Fruit fly (Drosophila melanogaster) whole organism, embryonic: ENCODE results near the gene CG17959.
A peak's percentile ranks its signal among the peaks of the same experiment; 100 is the strongest.

Experiments used
- Ada2b ChIP-seq: fragments of 200-800 bp; sonication (Bioruptor generic); IDR thresholded peaks from 2 replicates; pipeline ENCODE4 v1.3.6; 2022; ENCODE audit warnings: missing biosample characterization, missing genetic modification characterization
- Blimp-1 ChIP-seq: fragments of 200-800 bp; sonication (Bioruptor generic); optimal IDR thresholded peaks from 3 replicates; lab custom pipeline; 2018; ENCODE audit warnings: missing biosample characterization, missing genetic modification characterization, mild to moderate bottlenecking, moderate library complexity, missing genetic modification reagents
- C15 ChIP-seq: fragments of 200-800 bp; sonication (Bioruptor generic); IDR thresholded peaks from 3 replicates; pipeline ENCODE4 v1.3.6; 2022; ENCODE audit warnings: missing biosample characterization, missing genetic modification characterization
- CG10274 ChIP-seq: fragments of 200-800 bp; sonication (Bioruptor generic); optimal IDR thresholded peaks from 3 replicates; lab custom pipeline; 2017; ENCODE audit warnings: missing biosample characterization, mild to moderate bottlenecking, missing genetic modification characterization
- CG11093 ChIP-seq: fragments of 200-800 bp; sonication (Bioruptor generic); IDR thresholded peaks from 3 replicates; pipeline ENCODE4 v1.3.6; 2022; ENCODE audit warnings: missing biosample characterization, missing genetic modification characterization
- CG12219 ChIP-seq: fragments of 200-800 bp; sonication (Bioruptor generic); optimal IDR thresholded peaks from 3 replicates; lab custom pipeline; 2018; ENCODE audit warnings: missing biosample characterization, mild to moderate bottlenecking, missing genetic modification characterization
- CG12236 ChIP-seq: fragments of 200-800 bp; sonication (Bioruptor generic); optimal IDR thresholded peaks from 2 replicates; lab custom pipeline; 2016; ENCODE audit warnings: missing biosample characterization, missing genetic modification characterization
- CG18599 ChIP-seq: fragments of 200-800 bp; sonication (Bioruptor generic); optimal IDR thresholded peaks from 3 replicates; lab custom pipeline; 2017; ENCODE audit warnings: missing biosample characterization, missing genetic modification characterization, mild to moderate bottlenecking, moderate library complexity, missing genetic modification reagents
- CG2712 ChIP-seq: fragments of 200-800 bp; optimal IDR thresholded peaks from 3 replicates; lab custom pipeline; 2019; ENCODE audit warnings: missing biosample characterization, mild to moderate bottlenecking, missing genetic modification characterization, moderate library complexity
- CG33213 ChIP-seq: fragments of 200-800 bp; sonication (Bioruptor generic); optimal IDR thresholded peaks from 3 replicates; lab custom pipeline; 2016; ENCODE audit warnings: missing biosample characterization, missing genetic modification characterization
- CG4820 ChIP-seq: fragments of 200-800 bp; sonication (Bioruptor generic); optimal IDR thresholded peaks from 3 replicates; lab custom pipeline; 2016; ENCODE audit warnings: missing biosample characterization, missing genetic modification characterization
- CG6254 ChIP-seq: fragments of 200-800 bp; sonication (Bioruptor generic); optimal IDR thresholded peaks from 3 replicates; lab custom pipeline; 2017; ENCODE audit warnings: mild to moderate bottlenecking, missing biosample characterization, missing genetic modification reagents, missing genetic modification characterization
- CG7839 ChIP-seq: fragments of 200-800 bp; sonication (Bioruptor generic); optimal IDR thresholded peaks from 3 replicates; lab custom pipeline; 2018; ENCODE audit warnings: missing biosample characterization, mild to moderate bottlenecking, missing genetic modification characterization, moderate library complexity
- CG7928 ChIP-seq: fragments of 200-800 bp; sonication (Bioruptor generic); optimal IDR thresholded peaks from 2 replicates; lab custom pipeline; 2017; ENCODE audit warnings: missing biosample characterization, mild to moderate bottlenecking, missing genetic modification characterization
- CG8765 ChIP-seq: fragments of 200-800 bp; sonication (Bioruptor generic); IDR thresholded peaks from 2 replicates; pipeline ENCODE4 v1.3.6; 2022; ENCODE audit warnings: missing biosample characterization, missing genetic modification characterization
- CG9437 ChIP-seq: fragments of 200-800 bp; sonication (Bioruptor generic); optimal IDR thresholded peaks from 2 replicates; lab custom pipeline; 2018; ENCODE audit warnings: missing biosample characterization, mild to moderate bottlenecking, missing genetic modification characterization
- CG9797 ChIP-seq: fragments of 200-800 bp; sonication (Bioruptor generic); optimal IDR thresholded peaks from 3 replicates; lab custom pipeline; 2018; ENCODE audit warnings: missing biosample characterization, mild to moderate bottlenecking, missing genetic modification characterization
- CG9817 ChIP-seq: fragments of 200-800 bp; sonication (Bioruptor generic); optimal IDR thresholded peaks from 2 replicates; lab custom pipeline; 2018; ENCODE audit warnings: missing biosample characterization, mild to moderate bottlenecking, missing genetic modification characterization, moderate library complexity
- CTCF ChIP-seq: fragments of 200-800 bp; sonication (Bioruptor generic); optimal IDR thresholded peaks from 2 replicates; lab custom pipeline; 2017; ENCODE audit warnings: missing biosample characterization, mild to moderate bottlenecking, missing genetic modification characterization, moderate library complexity
- Camta ChIP-seq: fragments of 200-800 bp; sonication (Bioruptor generic); optimal IDR thresholded peaks from 2 replicates; lab custom pipeline; 2016; ENCODE audit warnings: missing biosample characterization, missing genetic modification characterization
- Dfd ChIP-seq, 2 experiments: fragments of >200 bp; optimal IDR thresholded peaks; 2 replicates each; lab custom pipeline; 2017; ENCODE audit warnings: missing biosample characterization in 2 of 2, missing genetic modification characterization in 2 of 2
- Drgx ChIP-seq: fragments of 200-800 bp; sonication (Bioruptor generic); IDR thresholded peaks from 2 replicates; pipeline ENCODE4 v1.3.6; 2022; ENCODE audit warnings: missing biosample characterization, missing genetic modification characterization
- Gug ChIP-seq: fragments of 200-800 bp; sonication (Bioruptor generic); IDR thresholded peaks from 4 replicates; pipeline ENCODE4 v1.3.6; 2022; ENCODE audit warnings: missing biosample characterization, missing genetic modification characterization
- H15 ChIP-seq: fragments of 200-800 bp; sonication (Bioruptor generic); IDR thresholded peaks from 3 replicates; pipeline ENCODE4 v1.3.6; 2022; ENCODE audit warnings: missing biosample characterization, missing genetic modification characterization
- H2.0 ChIP-seq: fragments of 200-800 bp; sonication (Bioruptor generic); IDR thresholded peaks from 2 replicates; pipeline ENCODE4 v1.3.6; 2022; ENCODE audit warnings: missing biosample characterization, missing genetic modification characterization
- Hr51 ChIP-seq, 2 experiments: fragments of 200-800 bp; sonication (Bioruptor generic); optimal IDR thresholded peaks; 2 replicates in 1 of 2; 3 replicates in 1 of 2; lab custom pipeline; 2016 to 2018; ENCODE audit warnings: missing biosample characterization in 2 of 2, missing genetic modification characterization in 2 of 2, mild to moderate bottlenecking in 1 of 2, moderate library complexity in 1 of 2
- Hsf ChIP-seq: fragments of 200-800 bp; sonication (Bioruptor generic); optimal IDR thresholded peaks from 3 replicates; lab custom pipeline; 2016; ENCODE audit warnings: missing biosample characterization, missing genetic modification characterization
- NC2α ChIP-seq: fragments of 200-800 bp; sonication (Bioruptor generic); optimal IDR thresholded peaks from 2 replicates; lab custom pipeline; 2016; ENCODE audit warnings: missing biosample characterization, missing genetic modification characterization
- Opbp ChIP-seq: fragments of 200-800 bp; sonication (Bioruptor generic); IDR thresholded peaks from 3 replicates; pipeline ENCODE4 v1.3.6; 2022; ENCODE audit warnings: missing biosample characterization, missing genetic modification characterization; ENCODE audit not compliant: partially characterized antibody
- Side ChIP-seq: fragments of 200-800 bp; sonication (Bioruptor generic); optimal IDR thresholded peaks from 2 replicates; lab custom pipeline; 2016; ENCODE audit warnings: missing biosample characterization, missing genetic modification characterization
- Vsx1 ChIP-seq: fragments of 200-800 bp; sonication (Bioruptor generic); optimal IDR thresholded peaks from 2 replicates; lab custom pipeline; 2017; ENCODE audit warnings: missing biosample characterization, mild to moderate bottlenecking, missing genetic modification characterization, missing genetic modification reagents
- Xbp1 ChIP-seq: fragments of 200-800 bp; sonication (Bioruptor generic); optimal IDR thresholded peaks from 3 replicates; lab custom pipeline; 2016; ENCODE audit warnings: missing biosample characterization, mild to moderate bottlenecking, missing genetic modification characterization
- bigmax ChIP-seq: fragments of 200-800 bp; sonication (Bioruptor generic); optimal IDR thresholded peaks from 2 replicates; lab custom pipeline; 2018; ENCODE audit warnings: missing biosample characterization, mild to moderate bottlenecking, missing genetic modification characterization
- cas ChIP-seq: fragments of 200-800 bp; sonication (Bioruptor generic); IDR thresholded peaks from 2 replicates; pipeline ENCODE4 v1.3.6; 2022; ENCODE audit warnings: missing biosample characterization, missing genetic modification characterization
- crol ChIP-seq: fragments of 200-800 bp; sonication (Bioruptor generic); IDR thresholded peaks from 2 replicates; pipeline ENCODE4 v1.3.6; 2022; ENCODE audit warnings: missing biosample characterization, missing genetic modification characterization
- dmrt99B ChIP-seq: fragments of 200-800 bp; sonication (Bioruptor generic); optimal IDR thresholded peaks from 2 replicates; lab custom pipeline; 2018; ENCODE audit warnings: missing biosample characterization, mild to moderate bottlenecking, missing genetic modification characterization, moderate library complexity
- esg ChIP-seq: fragments of 200-800 bp; sonication (Bioruptor generic); conservative IDR thresholded peaks from 2 replicates; pipeline ENCODE4 v1.3.6; 2022; ENCODE audit warnings: missing biosample characterization, missing genetic modification characterization
- fd96Cb ChIP-seq: fragments of 200-800 bp; sonication (Bioruptor generic); optimal IDR thresholded peaks from 2 replicates; lab custom pipeline; 2018; ENCODE audit warnings: missing biosample characterization, mild to moderate bottlenecking, missing genetic modification characterization, moderate library complexity
- gem ChIP-seq: fragments of 200-800 bp; sonication (Bioruptor generic); optimal IDR thresholded peaks from 2 replicates; lab custom pipeline; 2019; ENCODE audit warnings: missing biosample characterization, mild to moderate bottlenecking, missing genetic modification characterization, moderate library complexity
- gsb-n ChIP-seq: fragments of 200-800 bp; sonication (Bioruptor generic); optimal IDR thresholded peaks from 3 replicates; lab custom pipeline; 2018; ENCODE audit warnings: missing biosample characterization, mild to moderate bottlenecking, missing genetic modification characterization
- insv ChIP-seq, 2 experiments: fragments of 200-800 bp; sonication (Bioruptor generic); optimal IDR thresholded peaks; 3 replicates each; lab custom pipeline; 2016 to 2018; ENCODE audit warnings: missing biosample characterization in 2 of 2, missing genetic modification characterization in 2 of 2
- knrl ChIP-seq: fragments of 200-800 bp; sonication (Bioruptor generic); IDR thresholded peaks from 3 replicates; pipeline ENCODE4 v1.3.6; 2022; ENCODE audit warnings: missing biosample characterization, missing genetic modification characterization; ENCODE audit not compliant: partially characterized antibody
- lab ChIP-seq: fragments of 200-800 bp; sonication (Bioruptor generic); optimal IDR thresholded peaks from 3 replicates; lab custom pipeline; 2017; ENCODE audit warnings: missing biosample characterization, missing genetic modification characterization, mild to moderate bottlenecking, moderate library complexity, missing genetic modification reagents
- so ChIP-seq: fragments of 200-800 bp; sonication (Bioruptor generic); IDR thresholded peaks from 3 replicates; pipeline ENCODE4 v1.3.6; 2022; ENCODE audit warnings: missing biosample characterization, missing genetic modification characterization
- tin ChIP-seq: fragments of 200-800 bp; sonication (Bioruptor generic); optimal IDR thresholded peaks from 3 replicates; lab custom pipeline; 2016; ENCODE audit warnings: missing biosample characterization, missing genetic modification characterization
- tio ChIP-seq: fragments of 200-800 bp; sonication (Bioruptor generic); optimal IDR thresholded peaks from 2 replicates; lab custom pipeline; 2017; ENCODE audit warnings: missing biosample characterization, missing genetic modification characterization, inconsistent platforms
- ttk ChIP-seq: fragments of 200-800 bp; sonication (Bioruptor generic); IDR thresholded peaks from 2 replicates; pipeline ENCODE4 v2.1.2; 2022; ENCODE audit warnings: missing biosample characterization, missing genetic modification characterization
- unc-4 ChIP-seq: fragments of 200-800 bp; sonication (Bioruptor generic); IDR thresholded peaks from 2 replicates; pipeline ENCODE4 v1.3.6; 2022; ENCODE audit warnings: missing biosample characterization, missing genetic modification characterization; ENCODE audit not compliant: partially characterized antibody
- usp ChIP-seq: fragments of >200 bp; optimal IDR thresholded peaks from 2 replicates; lab custom pipeline; 2017; ENCODE audit warnings: missing biosample characterization, missing genetic modification characterization

The CG17959 gene

DNA sequence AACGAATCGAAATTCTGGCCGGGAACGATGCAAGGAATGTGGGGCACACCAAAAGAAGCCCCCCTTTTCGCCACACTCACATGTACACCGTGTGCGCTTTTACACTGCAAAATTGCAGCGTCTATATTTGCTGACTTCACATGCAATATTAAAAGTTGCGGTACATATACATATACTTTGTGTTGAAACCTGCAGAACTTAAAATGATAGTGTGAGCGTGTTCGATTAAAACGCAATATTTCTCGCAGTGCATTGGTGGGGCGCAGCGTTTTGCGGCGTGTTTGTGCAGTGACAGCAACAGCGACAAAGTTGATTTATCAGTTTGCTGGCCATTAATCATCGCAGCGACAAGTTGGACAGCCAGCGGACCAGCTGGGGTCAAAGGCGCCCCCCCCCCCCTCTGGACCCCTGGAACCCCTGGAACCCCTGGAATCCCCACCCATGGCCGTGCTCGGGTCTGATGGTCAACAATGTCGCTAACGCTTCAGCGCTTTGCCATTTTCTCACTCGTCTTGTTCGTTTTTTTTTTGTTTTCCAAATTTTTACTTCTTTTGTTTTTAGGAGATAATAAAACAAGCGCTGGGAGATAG, 39.7 kb upstream of the CG17959 start (continued):
- TF ChIP-seq insv (GFP tag; optimal IDR thresholded peaks at IDR 0.05; lab: Kevin White, UChicago): no peak
- TF ChIP-seq CG9797 (GFP tag; lab: Kevin White, UChicago): no peak
- peak; percentile 51; the same call in 1 of the 2 replicates for TF ChIP-seq ttk (GFP tag; lab: Robert Waterston, UW)
- TF ChIP-seq Blimp-1: peak; percentile 17
- TF ChIP-seq CG9437 (GFP tag; lab: Kevin White, UChicago): no peak
- TF ChIP-seq lab (GFP tag; lab: Kevin White, UChicago): peak; percentile 11
- no peak for TF ChIP-seq CG33213 (GFP tag; lab: Kevin White, UChicago)
- TF ChIP-seq usp (GFP tag; lab: Kevin White, UChicago): no peak
- TF ChIP-seq Ada2b: no peak
- TF ChIP-seq NC2α (GFP tag; lab: Kevin White, UChicago): no peak
- TF ChIP-seq Gug: 0 out of 4 replicates have a peak, but pooled peaks have one; percentile 12
- peak; percentile 41; the same call in 1 of the 2 replicates for TF ChIP-seq Drgx
- TF ChIP-seq esg (GFP tag; lab: Robert Waterston, UW): 0 out of 2 replicates have a peak, but pooled peaks have one; percentile 23
- TF ChIP-seq CG11093: 0 out of 3 replicates have a peak, but pooled peaks have one; percentile 40
- peak; percentile 1 for TF ChIP-seq Hsf (GFP tag; lab: Kevin White, UChicago)
- 0 out of 3 replicates have a peak, but pooled peaks have one; percentile 29 for TF ChIP-seq H15 (GFP tag; lab: Robert Waterston, UW)
- TF ChIP-seq Camta (GFP tag; lab: Kevin White, UChicago): no peak
- no peak for TF ChIP-seq so (GFP tag; lab: Robert Waterston, UW)
- peak; percentile 7 for TF ChIP-seq fd96Cb (tag; lab: Kevin White, UChicago)
- no peak for TF ChIP-seq CG7928
- TF ChIP-seq CG7839 (tag; lab: Kevin White, UChicago): peak; percentile 21
- no peak for TF ChIP-seq CG4820 (GFP tag; lab: Kevin White, UChicago)
- no peak for TF ChIP-seq Vsx1 (GFP tag; lab: Kevin White, UChicago)
- no peak for TF ChIP-seq Dfd (GFP tag; optimal IDR thresholded peaks at IDR 0.05; lab: Kevin White, UChicago)
- no peak for TF ChIP-seq Opbp (GFP tag; lab: Robert Waterston, UW)
- no peak for TF ChIP-seq knrl (GFP tag; lab: Robert Waterston, UW)
- no peak for TF ChIP-seq CG10274 (GFP tag; lab: Kevin White, UChicago)
- TF ChIP-seq Side (GFP tag; lab: Kevin White, UChicago): no peak
- TF ChIP-seq CG2712 (tag; lab: Kevin White, UChicago): peak; percentile 7
- no peak for TF ChIP-seq unc-4 (GFP tag; lab: Robert Waterston, UW)
- no peak for TF ChIP-seq bigmax (GFP tag; lab: Kevin White, UChicago)
- TF ChIP-seq Hr51 (GFP tag; optimal IDR thresholded peaks at IDR 0.05; lab: Kevin White, UChicago): peak in 1 of 2 experiments; percentile 13
- TF ChIP-seq CG18599 (GFP tag; lab: Kevin White, UChicago): peak; percentile 23
- 0 out of 2 replicates have a peak, but pooled peaks have one; percentile 9 for TF ChIP-seq H2.0 (GFP tag; lab: Robert Waterston, UW)
- peak; percentile 36 for TF ChIP-seq dmrt99B (tag; lab: Kevin White, UChicago)
- peak; percentile 3 for TF ChIP-seq tin
- no peak for TF ChIP-seq gsb-n (tag; lab: Kevin White, UChicago)
- no peak for TF ChIP-seq tio
- no peak for TF ChIP-seq CG12236 (GFP tag; lab: Kevin White, UChicago)
- peak; percentile 28; the same call in 1 of the 2 replicates for TF ChIP-seq crol (GFP tag; lab: Robert Waterston, UW)
- peak; percentile 28 for TF ChIP-seq gem (tag; lab: Kevin White, UChicago)
- no peak for TF ChIP-seq CG8765 (GFP tag; lab: Robert Waterston, UW)
- no peak for TF ChIP-seq C15 (GFP tag; lab: Robert Waterston, UW)
- no peak for TF ChIP-seq CG6254 (GFP tag; lab: Kevin White, UChicago)
- TF ChIP-seq cas (GFP tag; lab: Robert Waterston, UW): no peak
- no peak for TF ChIP-seq CG9817 (tag; lab: Kevin White, UChicago)
- no peak for TF ChIP-seq CG12219 (GFP tag; lab: Kevin White, UChicago)
- no peak for TF ChIP-seq CTCF (GFP tag; lab: Kevin White, UChicago)
- peak; percentile 14 for TF ChIP-seq Xbp1
